Fruit fly (Drosophila melanogaster) whole organism, wandering third instar larva: ENCODE measurements around the gene Pex14.

Source experiments
- CG32264 ChIP-seq: fragments of 200-800 bp; sonication (Bioruptor generic); optimal IDR thresholded peaks from 2 replicates; lab custom pipeline; 2016; ENCODE audit warnings: missing biosample characterization, missing genetic modification characterization
- Hnf4 ChIP-seq: fragments of 200-800 bp; sonication (Bioruptor generic); optimal IDR thresholded peaks from 2 replicates; lab custom pipeline; 2016; ENCODE audit warnings: missing biosample characterization, mild to moderate bottlenecking, missing genetic modification characterization
- Myc ChIP-seq: fragments of >200 bp; optimal IDR thresholded peaks from 2 replicates; lab custom pipeline; 2017
- fru ChIP-seq: fragments of 200-800 bp; sonication (Bioruptor generic); optimal IDR thresholded peaks from 3 replicates; lab custom pipeline; 2016; ENCODE audit warnings: missing biosample characterization, mild to moderate bottlenecking, missing genetic modification characterization
- pan ChIP-seq: fragments of >200 bp; optimal IDR thresholded peaks from 2 replicates; lab custom pipeline; 2017
- psq ChIP-seq: fragments of 200-800 bp; sonication (Bioruptor generic); optimal IDR thresholded peaks from 3 replicates; lab custom pipeline; 2017; ENCODE audit warnings: missing biosample characterization, mild to moderate bottlenecking, missing genetic modification characterization, moderate library complexity
- sv ChIP-seq: fragments of 200-800 bp; sonication (Bioruptor generic); optimal IDR thresholded peaks from 3 replicates; lab custom pipeline; 2016; ENCODE audit warnings: missing biosample characterization, missing genetic modification characterization
- usp ChIP-seq: fragments of >200 bp; optimal IDR thresholded peaks from 2 replicates; lab custom pipeline; 2017; ENCODE audit warnings: missing biosample characterization, missing genetic modification characterization

DNA sequence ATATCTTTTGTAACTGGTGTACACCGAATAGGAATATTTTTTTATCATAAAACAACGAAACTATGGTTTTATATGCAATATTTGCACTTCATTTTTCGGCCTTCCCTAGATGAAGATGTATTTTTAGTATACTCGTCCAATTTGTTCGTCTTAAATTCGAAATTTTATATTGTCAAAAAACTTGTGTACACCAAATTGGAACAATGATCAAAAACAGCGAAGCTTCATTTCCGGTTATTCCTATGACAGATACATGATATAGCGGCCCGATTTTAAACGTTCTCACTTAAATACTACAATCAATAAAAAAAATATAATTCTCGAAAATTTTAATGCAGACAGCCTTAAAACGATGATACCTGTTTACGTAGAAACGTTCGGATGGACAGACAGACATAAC, 11.4 kb upstream of the Pex14 start:
- TF ChIP-seq usp (GFP tag; lab: Kevin White, UChicago) (no peak), pan (lab: Kevin White, UChicago) (no peak), Myc (no peak), Hnf4 (GFP tag; lab: Kevin White, UChicago) (no peak), sv (GFP tag; lab: Kevin White, UChicago) (no peak), CG32264 (GFP tag; lab: Kevin White, UChicago) (no peak), psq (no peak), fru (GFP tag; lab: Kevin White, UChicago) (no peak)
